Fruit fly (Drosophila melanogaster): Measurements from ENCODE around the gene Fer1HCH.
A peak's percentile ranks its signal among the peaks of the same experiment; 100 is the strongest.

Gene Fer1HCH

DNA sequence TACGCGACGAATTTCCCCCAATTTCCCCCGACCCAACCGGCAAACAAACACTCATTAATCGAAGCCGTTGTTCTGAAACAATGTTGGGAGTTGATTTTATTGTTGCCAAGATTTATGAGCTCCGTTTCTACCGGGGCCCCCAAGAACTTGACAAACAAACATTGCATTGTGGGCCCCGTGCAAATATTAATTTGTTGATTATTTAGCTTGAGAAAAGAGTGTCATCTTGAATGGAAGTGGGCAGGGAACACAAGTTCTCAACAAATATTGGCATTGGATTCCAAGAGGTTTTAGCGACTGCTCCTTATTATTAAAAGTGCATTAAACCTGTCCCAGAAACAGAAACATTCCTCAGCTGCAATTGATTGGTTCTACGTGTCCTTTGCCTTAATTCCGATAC lies 30.9 kb downstream of the Fer1HCH start:
- no peak for TF ChIP-seq CG10631 (GFP tag; optimal IDR thresholded peaks at IDR 0.05)
- TF ChIP-seq CG6163 (GFP tag; IDR thresholded peaks at IDR 0.05) = peak; percentile 58; the same call in 1 of the 3 replicates
- TF ChIP-seq CG4318 (GFP tag; optimal IDR thresholded peaks at IDR 0.05) = no peak
- TF ChIP-seq CG31627 (GFP tag; optimal IDR thresholded peaks at IDR 0.05) = no peak
- TF ChIP-seq fd59A (GFP tag; optimal IDR thresholded peaks at IDR 0.05) = peak; percentile 18
- peak; percentile 40 for TF ChIP-seq CG7368 (GFP tag; optimal IDR thresholded peaks at IDR 0.05)
- TF ChIP-seq Met (GFP tag; optimal IDR thresholded peaks at IDR 0.05) = no peak
- TF ChIP-seq CG3919 (GFP tag; optimal IDR thresholded peaks at IDR 0.05) = peak; percentile 61
- TF ChIP-seq CG9139 (GFP tag; optimal IDR thresholded peaks at IDR 0.05) = peak; percentile 48
- no peak for TF ChIP-seq lz (GFP tag; optimal IDR thresholded peaks at IDR 0.05)
- TF ChIP-seq CG6808 (GFP tag; optimal IDR thresholded peaks at IDR 0.05) = peak; percentile 69
- no peak for TF ChIP-seq CG16779 (tag; optimal IDR thresholded peaks at IDR 0.05)
- TF ChIP-seq CG1621 (tag; optimal IDR thresholded peaks at IDR 0.05) = peak; percentile 31
- TF ChIP-seq topi (GFP tag; optimal IDR thresholded peaks at IDR 0.05) = no peak
- TF ChIP-seq Ets21C (GFP tag; optimal IDR thresholded peaks at IDR 0.05) = no peak
- TF ChIP-seq Sox14 (GFP tag; optimal IDR thresholded peaks at IDR 0.05) = no peak
- 0 out of 3 replicates have a peak, but pooled peaks have one; percentile 15 for TF ChIP-seq CG8119 (GFP tag; IDR thresholded peaks at IDR 0.05)
- TF ChIP-seq pdm3 (GFP tag; optimal IDR thresholded peaks at IDR 0.05) = peak; percentile 40
- no peak for TF ChIP-seq Hr38 (GFP tag; optimal IDR thresholded peaks at IDR 0.05)
- peak; percentile 20 for TF ChIP-seq esn (GFP tag; optimal IDR thresholded peaks at IDR 0.05)
- no peak for TF ChIP-seq Lpt (GFP tag; optimal IDR thresholded peaks at IDR 0.05)
- peak; percentile 15 for TF ChIP-seq Blimp-1 (GFP tag; optimal IDR thresholded peaks at IDR 0.05)
- no peak for TF ChIP-seq vri (GFP tag; optimal IDR thresholded peaks at IDR 0.05)
- TF ChIP-seq cyc (GFP tag; optimal IDR thresholded peaks at IDR 0.05) = no peak
- TF ChIP-seq Eip75B (GFP tag; optimal IDR thresholded peaks at IDR 0.05) = peak; percentile 1
- TF ChIP-seq CG11294 (GFP tag; IDR thresholded peaks at IDR 0.05) = no peak
- no peak for TF ChIP-seq Hr39 (GFP tag; optimal IDR thresholded peaks at IDR 0.05)
- TF ChIP-seq spab (GFP tag; optimal IDR thresholded peaks at IDR 0.05) = peak; percentile 57
- peak; percentile 40 for TF ChIP-seq achi (GFP tag; optimal IDR thresholded peaks at IDR 0.05)
- peak; percentile 50 for TF ChIP-seq CG8632 (GFP tag; optimal IDR thresholded peaks at IDR 0.05)
- TF ChIP-seq dac (GFP tag; optimal IDR thresholded peaks at IDR 0.05) = no peak
- peak; percentile 92 for TF ChIP-seq Eip78C (GFP tag)
- TF ChIP-seq CG8319 (GFP tag; optimal IDR thresholded peaks at IDR 0.05) = peak; percentile 11
- no peak for TF ChIP-seq Sox15 (GFP tag; optimal IDR thresholded peaks at IDR 0.05)
- TF ChIP-seq CG11762 (GFP tag; optimal IDR thresholded peaks at IDR 0.05; ENCODE audit: insufficient read depth) = peak; percentile 30
- no peak for TF ChIP-seq fd85E (GFP tag; optimal IDR thresholded peaks at IDR 0.05)
- peak in 1 of 2 experiments; percentile 26 for TF ChIP-seq salr (GFP tag; optimal IDR thresholded peaks at IDR 0.05)
- TF ChIP-seq Sox102F (GFP tag; optimal IDR thresholded peaks at IDR 0.05) = no peak
- no peak for TF ChIP-seq acj6 (GFP tag; optimal IDR thresholded peaks at IDR 0.05)
- peak; percentile 38 for TF ChIP-seq CG3032 (tag; optimal IDR thresholded peaks at IDR 0.05)
- TF ChIP-seq CG32006 (GFP tag; optimal IDR thresholded peaks at IDR 0.05) = no peak
- TF ChIP-seq Smox (GFP tag; optimal IDR thresholded peaks at IDR 0.05) = no peak
- TF ChIP-seq Ets96B (tag; optimal IDR thresholded peaks at IDR 0.05) = peak; percentile 23
- no peak for TF ChIP-seq Gug (GFP tag; IDR thresholded peaks at IDR 0.05)
- no peak for TF ChIP-seq eg (GFP tag; IDR thresholded peaks at IDR 0.05)
- TF ChIP-seq CG10669 (GFP tag; optimal IDR thresholded peaks at IDR 0.05) = peak; percentile 58
- TF ChIP-seq OdsH (GFP tag; optimal IDR thresholded peaks at IDR 0.05) = peak; percentile 8
- peak; percentile 5 for TF ChIP-seq CG6792 (GFP tag; optimal IDR thresholded peaks at IDR 0.05)
- TF ChIP-seq Hr4 (GFP tag; optimal IDR thresholded peaks at IDR 0.05) = no peak
- TF ChIP-seq ss (GFP tag; optimal IDR thresholded peaks at IDR 0.05) = peak; percentile 48 to 50
- no peak for TF ChIP-seq Eip93F (GFP tag; optimal IDR thresholded peaks at IDR 0.05)
- no peak for TF ChIP-seq CG6276 (GFP tag; optimal IDR thresholded peaks at IDR 0.05)
- no peak for TF ChIP-seq fkh (GFP tag; optimal IDR thresholded peaks at IDR 0.05)

Data from whole organism, prepupa.